Fruit fly (Drosophila melanogaster): ENCODE measurements around the gene AttD.

- TF ChIP-seq Sin3A (optimal IDR thresholded peaks at IDR 0.05): no peak
- no peak for TF ChIP-seq ttk (optimal IDR thresholded peaks at IDR 0.05)
- TF ChIP-seq h (optimal IDR thresholded peaks at IDR 0.05): no peak
- no peak for TF ChIP-seq insv (optimal IDR thresholded peaks at IDR 0.05)
- TF ChIP-seq psq (optimal IDR thresholded peaks at IDR 0.05): no peak
- no peak for TF ChIP-seq Myc (optimal IDR thresholded peaks at IDR 0.05)
Observed at dm6 chr3R:17644019-17644418, 19.0 kb downstream of the AttD start.

Data from Kc167 (cell line).